3 worm cellular contexts compared by ENCODE assay signal in the genomic region with DNA sequence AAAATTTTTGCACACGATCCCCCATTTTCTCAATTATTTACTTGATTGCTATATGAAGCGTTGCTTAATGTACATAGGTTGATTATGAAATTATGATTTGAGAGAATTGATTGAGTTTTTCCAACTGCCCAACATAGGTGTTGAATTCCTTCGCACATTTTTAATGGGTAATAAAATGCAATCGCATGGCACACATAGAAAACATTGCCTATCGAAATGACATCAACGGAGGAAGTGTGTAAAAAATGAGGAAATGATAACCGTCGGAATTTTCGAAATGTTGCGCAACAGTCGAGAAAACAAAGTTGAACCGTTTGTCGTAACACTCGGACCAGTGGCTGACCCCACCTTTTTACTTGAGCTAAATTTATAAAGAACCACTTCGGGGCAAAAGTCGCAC.
A peak's percentile ranks its signal among the peaks of the same experiment; 100 is the strongest.
TF ChIP-seq lines count a peak whose summit lies in the region.

No protein-coding gene starts in this region.

TF ChIP-seq in whole organism, L3 larva, 47 proteins besides CTCF, POLR2A, EP300 and RAD21:
- peak; percentile 4 for TF ChIP-seq elt-2 (tag; optimal IDR thresholded peaks at IDR 0.05; lab: Kevin White, UChicago)

TF ChIP-seq in whole organism, L4 larva, 104 proteins besides CTCF, POLR2A, EP300 and RAD21:
- TF ChIP-seq zip-2 (tag; optimal IDR thresholded peaks at IDR 0.05; lab: Kevin White, UChicago) (peak; percentile 3), php-3 (GFP tag; IDR thresholded peaks at IDR 0.05; lab: Robert Waterston, UW) (peak; percentile 92)
TF ChIP-seq in whole organism, L4 larva: peak in this region for 2; not testable (repeated sequence) for 102.

TF ChIP-seq in whole organism, young adult, 124 proteins besides CTCF, POLR2A, EP300 and RAD21:
- TF ChIP-seq cebp-1 (GFP tag; IDR thresholded peaks at IDR 0.05; lab: Robert Waterston, UW), result peak; percentile 50; the same call in 1 of the 2 replicates
- peak; percentile 42 for TF ChIP-seq cebp-1 (tag; optimal IDR thresholded peaks at IDR 0.05; lab: Kevin White, UChicago)
